ENCODE assay signal across 2 worm cellular contexts in genomic region chrV:16537908-16538446, ce11.
TF ChIP-seq lines count a peak whose summit lies in the region.

Gene Y32B12B.2 (plus strand): TSS chrV:16538396.

TF ChIP-seq in whole organism, L1 larva, 84 proteins besides CTCF, POLR2A, EP300 and RAD21 (continued from another document):
- TF ChIP-seq tlp-1 (tag; optimal IDR thresholded peaks at IDR 0.05; lab: Kevin White, UChicago) (no peak), ama-1 (optimal IDR thresholded peaks at IDR 0.05; lab: Kevin White, UChicago) (no peak), nhr-19 (GFP tag; conservative IDR thresholded peaks at IDR 0.05; lab: Robert Waterston, UW) (no peak; the same call in none of the 2 replicates), lin-14 (GFP tag; optimal IDR thresholded peaks at IDR 0.05; lab: Kevin White, UChicago) (no peak), snpc-4 (tag; optimal IDR thresholded peaks at IDR 0.05; lab: Kevin White, UChicago) (peak; percentile 63), irx-1 (tag; optimal IDR thresholded peaks at IDR 0.05; lab: Kevin White, UChicago) (peak; percentile 47), unc-86 (tag; optimal IDR thresholded peaks at IDR 0.05; lab: Kevin White, UChicago) (peak; percentile 74), alr-1 (tag; optimal IDR thresholded peaks at IDR 0.05; lab: Kevin White, UChicago; ENCODE audit: borderline replicate concordance) (no peak), nhr-20 (tag; optimal IDR thresholded peaks at IDR 0.05; lab: Kevin White, UChicago) (peak; percentile 64), lin-15B (tag; optimal IDR thresholded peaks at IDR 0.05; lab: Kevin White, UChicago) (peak; percentile 44), nhr-237 (tag; optimal IDR thresholded peaks at IDR 0.05; lab: Kevin White, UChicago) (no peak), ztf-11 (tag; optimal IDR thresholded peaks at IDR 0.05; lab: Kevin White, UChicago) (peak in 1 of 2 experiments; percentile 31), efl-3 (GFP tag; optimal IDR thresholded peaks at IDR 0.05; lab: Kevin White, UChicago) (no peak), hpl-2 (GFP tag; optimal IDR thresholded peaks at IDR 0.05; lab: Kevin White, UChicago) (no peak), unc-30 (tag; optimal IDR thresholded peaks at IDR 0.05; lab: Kevin White, UChicago) (no peak), ceh-82 (tag; optimal IDR thresholded peaks at IDR 0.05; lab: Kevin White, UChicago) (peak; percentile 43 to 56 (median 45)), nhr-77 (tag; optimal IDR thresholded peaks at IDR 0.05; lab: Kevin White, UChicago) (no peak), egl-27 (tag; optimal IDR thresholded peaks at IDR 0.05; lab: Kevin White, UChicago) (no peak), egl-13 (tag; optimal IDR thresholded peaks at IDR 0.05; lab: Kevin White, UChicago) (peak; percentile 65), aha-1 (tag; optimal IDR thresholded peaks at IDR 0.05; lab: Kevin White, UChicago) (no peak), skn-1 (tag; optimal IDR thresholded peaks at IDR 0.05; lab: Kevin White, UChicago) (peak; percentile 6), sptf-1 (tag; optimal IDR thresholded peaks at IDR 0.05; lab: Kevin White, UChicago) (no peak), vab-15 (tag; optimal IDR thresholded peaks at IDR 0.05; lab: Kevin White, UChicago) (no peak), lsy-2 (tag; optimal IDR thresholded peaks at IDR 0.05; lab: Kevin White, UChicago) (peak; percentile 96 to 98), nhr-90 (tag; optimal IDR thresholded peaks at IDR 0.05; lab: Kevin White, UChicago; ENCODE audit: poor library complexity) (peak; percentile 62), fkh-8 (tag; optimal IDR thresholded peaks at IDR 0.05; lab: Kevin White, UChicago) (peak; percentile 38), lin-35 (GFP tag; optimal IDR thresholded peaks at IDR 0.05; lab: Kevin White, UChicago) (peak; percentile 73 to 89), dsc-1 (tag; optimal IDR thresholded peaks at IDR 0.05; lab: Kevin White, UChicago) (peak; percentile 58), ets-5 (GFP tag; IDR thresholded peaks at IDR 0.05; lab: Robert Waterston, UW) (no peak), elt-3 (tag; optimal IDR thresholded peaks at IDR 0.05; lab: Kevin White, UChicago) (peak in 1 of 6 experiments; percentile 4), sox-4 (tag; optimal IDR thresholded peaks at IDR 0.05; lab: Kevin White, UChicago) (no peak), mdl-1 (tag; optimal IDR thresholded peaks at IDR 0.05; lab: Kevin White, UChicago) (peak in 1 of 2 experiments; percentile 20), pag-3 (tag; optimal IDR thresholded peaks at IDR 0.05; lab: Kevin White, UChicago; ENCODE audit: borderline replicate concordance, insufficient read depth) (no peak), F16B12.6 (tag; optimal IDR thresholded peaks at IDR 0.05; lab: Kevin White, UChicago) (peak; percentile 88), fos-1 (tag; optimal IDR thresholded peaks at IDR 0.05; lab: Kevin White, UChicago) (no peak), hlh-4 (tag; optimal IDR thresholded peaks at IDR 0.05; lab: Kevin White, UChicago) (no peak), xbp-1 (tag; optimal IDR thresholded peaks at IDR 0.05; lab: Kevin White, UChicago) (peak; percentile 47), lin-13 (GFP tag; optimal IDR thresholded peaks at IDR 0.05; lab: Kevin White, UChicago) (peak; percentile 3), sup-37 (GFP tag; optimal IDR thresholded peaks at IDR 0.05; lab: Kevin White, UChicago) (peak; percentile 19), unc-62 (GFP tag; optimal IDR thresholded peaks at IDR 0.05; lab: Kevin White, UChicago) (no peak), isw-1 (GFP tag; IDR thresholded peaks at IDR 0.05; lab: Robert Waterston, UW) (peak; percentile 42; the same call in 1 of the 2 replicates), jun-1 (tag; optimal IDR thresholded peaks at IDR 0.05; lab: Kevin White, UChicago) (no peak), swsn-7 (tag; optimal IDR thresholded peaks at IDR 0.05; lab: Kevin White, UChicago) (peak; percentile 51), unc-130 (tag; optimal IDR thresholded peaks at IDR 0.05; lab: Kevin White, UChicago) (peak; percentile 8), pax-3 (tag; optimal IDR thresholded peaks at IDR 0.05; lab: Kevin White, UChicago) (peak; percentile 49), ces-1 (GFP tag; optimal IDR thresholded peaks at IDR 0.05; lab: Kevin White, UChicago) (no peak), C04F5.9 (tag; optimal IDR thresholded peaks at IDR 0.05; lab: Kevin White, UChicago) (no peak), nhr-47 (tag; optimal IDR thresholded peaks at IDR 0.05; lab: Kevin White, UChicago) (peak; percentile 85)

TF ChIP-seq in whole organism, young adult, 124 proteins besides CTCF, POLR2A, EP300 and RAD21 (continued from another document):
- peak; percentile 68; the same call in 1 of the 2 replicates for TF ChIP-seq pbrm-1 (GFP tag; IDR thresholded peaks at IDR 0.05; lab: Robert Waterston, UW)
- TF ChIP-seq F49E8.2 (tag; optimal IDR thresholded peaks at IDR 0.05; lab: Kevin White, UChicago; ENCODE audit: insufficient read depth), result peak; percentile 33
- TF ChIP-seq T07F8.4 (tag; optimal IDR thresholded peaks at IDR 0.05; lab: Kevin White, UChicago), result no peak
- no peak for TF ChIP-seq C17E4.6 (GFP tag; IDR thresholded peaks at IDR 0.05; lab: Robert Waterston, UW)
- TF ChIP-seq ztf-22 (GFP tag; optimal IDR thresholded peaks at IDR 0.05; lab: Kevin White, UChicago), result no peak
- peak; percentile 28; the same call in 1 of the 2 replicates for TF ChIP-seq lir-1 (GFP tag; conservative IDR thresholded peaks at IDR 0.05; lab: Robert Waterston, UW)
- no peak for TF ChIP-seq ZK185.1 (tag; optimal IDR thresholded peaks at IDR 0.05; lab: Kevin White, UChicago; ENCODE audit: poor library complexity, severe bottlenecking)
- TF ChIP-seq dpl-1 (GFP tag; optimal IDR thresholded peaks at IDR 0.05; lab: Kevin White, UChicago), result peak; percentile 76
- TF ChIP-seq unc-62 (GFP tag; optimal IDR thresholded peaks at IDR 0.05; lab: Kevin White, UChicago), result no peak
- TF ChIP-seq hmg-1.2 (GFP tag; IDR thresholded peaks at IDR 0.05; lab: Robert Waterston, UW), result peak; percentile 81
- TF ChIP-seq him-1 (tag; optimal IDR thresholded peaks at IDR 0.05; lab: Kevin White, UChicago), result no peak
- TF ChIP-seq madf-8 (GFP tag; conservative IDR thresholded peaks at IDR 0.05; lab: Robert Waterston, UW), result peak; percentile 40
- TF ChIP-seq B0261.1 (tag; optimal IDR thresholded peaks at IDR 0.05; lab: Kevin White, UChicago), result no peak
- TF ChIP-seq zfh-2 (GFP tag; conservative IDR thresholded peaks at IDR 0.05; lab: Robert Waterston, UW), result no peak
- no peak for TF ChIP-seq rec-8 (tag; optimal IDR thresholded peaks at IDR 0.05; lab: Kevin White, UChicago)
- TF ChIP-seq dpff-1 (tag; optimal IDR thresholded peaks at IDR 0.05; lab: Kevin White, UChicago), result no peak
- no peak for TF ChIP-seq nfya-2 (GFP tag; IDR thresholded peaks at IDR 0.05; lab: Robert Waterston, UW)
- no peak for TF ChIP-seq T26A5.8 (tag; optimal IDR thresholded peaks at IDR 0.05; lab: Kevin White, UChicago)
- TF ChIP-seq pha-4 (tag; optimal IDR thresholded peaks at IDR 0.05; lab: Kevin White, UChicago), result no peak
- no peak for TF ChIP-seq Y67H2A.10 (GFP tag; conservative IDR thresholded peaks at IDR 0.05; lab: Robert Waterston, UW)
- TF ChIP-seq rpc-1 (optimal IDR thresholded peaks at IDR 0.05; lab: Kevin White, UChicago), result no peak
- no peak for TF ChIP-seq rpc-1 (tag; optimal IDR thresholded peaks at IDR 0.05; lab: Kevin White, UChicago)
- no peak for TF ChIP-seq sptf-2 (GFP tag; optimal IDR thresholded peaks at IDR 0.05; lab: Kevin White, UChicago)
- TF ChIP-seq ztf-25 (GFP tag; IDR thresholded peaks at IDR 0.05; lab: Robert Waterston, UW), result no peak
